Worm (Caenorhabditis elegans): ENCODE results near the gene F08G5.3.

DNA sequence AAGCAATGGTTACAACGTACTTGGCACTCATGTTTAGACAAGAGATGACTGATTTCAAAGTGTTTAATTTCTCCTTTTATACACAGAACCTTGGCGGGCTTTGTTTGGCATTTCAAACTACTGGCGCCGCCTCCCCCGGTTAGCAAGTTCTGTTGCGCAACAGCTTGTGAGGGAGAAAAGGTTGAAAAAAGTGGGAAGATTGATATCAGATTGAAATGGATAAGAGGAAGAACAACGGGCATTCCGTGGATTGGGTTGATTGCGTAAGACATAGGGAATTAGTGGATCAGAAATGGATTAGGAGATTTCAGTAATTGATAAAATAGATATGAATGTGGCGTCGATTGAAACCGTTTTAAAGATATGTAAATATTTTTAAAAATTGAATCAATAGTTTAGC lies 11.1 kb upstream of the F08G5.3 start, which contains the start of gene col-130:
- TF ChIP-seq snpc-4 (tag; optimal IDR thresholded peaks at IDR 0.05) (no peak), nhr-12 (tag; optimal IDR thresholded peaks at IDR 0.05) (no peak), lsy-2 (tag; optimal IDR thresholded peaks at IDR 0.05) (no peak), nhr-76 (tag; optimal IDR thresholded peaks at IDR 0.05) (no peak), elt-1 (tag; optimal IDR thresholded peaks at IDR 0.05; ENCODE audit: borderline replicate concordance, insufficient read depth) (no peak), ztf-11 (tag; optimal IDR thresholded peaks at IDR 0.05) (no peak), pha-4 (tag; optimal IDR thresholded peaks at IDR 0.05) (no peak), nhr-237 (tag; optimal IDR thresholded peaks at IDR 0.05) (no peak), elt-3 (tag; optimal IDR thresholded peaks at IDR 0.05) (no peak), ceh-39 (tag; optimal IDR thresholded peaks at IDR 0.05) (no peak), blmp-1 (tag; optimal IDR thresholded peaks at IDR 0.05) (no peak), bed-3 (GFP tag; optimal IDR thresholded peaks at IDR 0.05) (no peak)
